Fruit fly (Drosophila melanogaster): Measurements from ENCODE around the gene CG15771.

Gene CG15771

dm6 chrX:5718476-5719012 lies 36.8 kb upstream of the CG15771 start (continued):
- TF ChIP-seq CG16813 (GFP tag; IDR thresholded peaks at IDR 0.05; ENCODE audit: partially characterized antibody), result no peak
- no peak for TF ChIP-seq CG13624 (GFP tag; optimal IDR thresholded peaks at IDR 0.05)
- TF ChIP-seq CG5180 (GFP tag; optimal IDR thresholded peaks at IDR 0.05), result no peak
- no peak for TF ChIP-seq Myb (GFP tag; optimal IDR thresholded peaks at IDR 0.05)
- TF ChIP-seq B-H2 (GFP tag; optimal IDR thresholded peaks at IDR 0.05), result peak; percentile 88
- TF ChIP-seq CTCF (GFP tag; optimal IDR thresholded peaks at IDR 0.05), result no peak
- TF ChIP-seq CkIIα-i1 (GFP tag; IDR thresholded peaks at IDR 0.05), result 0 out of 2 replicates have a peak, but pooled peaks have one; percentile 34
- TF ChIP-seq CG8281 (tag; optimal IDR thresholded peaks at IDR 0.05), result no peak
- TF ChIP-seq CG2129 (GFP tag; IDR thresholded peaks at IDR 0.05; ENCODE audit: partially characterized antibody), result no peak
- no peak for TF ChIP-seq Neu2 (GFP tag; optimal IDR thresholded peaks at IDR 0.05; ENCODE audit: borderline replicate concordance)
- TF ChIP-seq CG13296 (GFP tag; optimal IDR thresholded peaks at IDR 0.05), result peak; percentile 67
- no peak for TF ChIP-seq CG13123 (GFP tag; optimal IDR thresholded peaks at IDR 0.05)
- peak; percentile 53 for TF ChIP-seq CG34376 (GFP tag; optimal IDR thresholded peaks at IDR 0.05)
- peak; percentile 82 for TF ChIP-seq dysf (GFP tag; IDR thresholded peaks at IDR 0.05)
- peak; percentile 57; the same call in 1 of the 2 replicates for TF ChIP-seq CG4730 (GFP tag; IDR thresholded peaks at IDR 0.05)
- TF ChIP-seq shn (GFP tag; optimal IDR thresholded peaks at IDR 0.05), result no peak
- no peak for TF ChIP-seq eve (GFP tag; optimal IDR thresholded peaks at IDR 0.05)
- TF ChIP-seq Dref (GFP tag; IDR thresholded peaks at IDR 0.05), result peak; percentile 26; the same call in 1 of the 2 replicates
- peak; percentile 50; the same call in 1 of the 2 replicates for TF ChIP-seq Drgx (GFP tag; IDR thresholded peaks at IDR 0.05)
- no peak for TF ChIP-seq tll (GFP tag; optimal IDR thresholded peaks at IDR 0.05)
- TF ChIP-seq Gug (GFP tag; IDR thresholded peaks at IDR 0.05), result peak; percentile 66; the same call in 2 of the 4 replicates
- TF ChIP-seq Nf-YB (GFP tag; optimal IDR thresholded peaks at IDR 0.05), result peak; percentile 20
- peak; percentile 77 for TF ChIP-seq CG3847 (GFP tag; IDR thresholded peaks at IDR 0.05)
- TF ChIP-seq CG14667 (GFP tag; IDR thresholded peaks at IDR 0.05), result peak; percentile 56
- TF ChIP-seq Hr39 (optimal IDR thresholded peaks at IDR 0.05), result no peak
- no peak for TF ChIP-seq CG8765 (GFP tag; IDR thresholded peaks at IDR 0.05)
- no peak for TF ChIP-seq tin (GFP tag; optimal IDR thresholded peaks at IDR 0.05)
- peak; percentile 50 for TF ChIP-seq CG10147 (GFP tag; optimal IDR thresholded peaks at IDR 0.05)
- no peak for TF ChIP-seq Mad (GFP tag; optimal IDR thresholded peaks at IDR 0.05)
- 0 out of 2 replicates have a peak, but pooled peaks have one; percentile 22 for TF ChIP-seq sens-2 (GFP tag; IDR thresholded peaks at IDR 0.05)
- TF ChIP-seq dpn (GFP tag; optimal IDR thresholded peaks at IDR 0.05), result peak in 1 of 2 experiments; percentile 49
- TF ChIP-seq CG12236 (GFP tag; optimal IDR thresholded peaks at IDR 0.05), result no peak
- TF ChIP-seq CG14860 (GFP tag; IDR thresholded peaks at IDR 0.05; ENCODE audit: partially characterized antibody), result no peak
- TF ChIP-seq CG18011 (GFP tag; optimal IDR thresholded peaks at IDR 0.05), result no peak
- TF ChIP-seq CG5245 (GFP tag; optimal IDR thresholded peaks at IDR 0.05), result peak; percentile 8
- TF ChIP-seq pum (GFP tag; optimal IDR thresholded peaks at IDR 0.05), result no peak
- TF ChIP-seq bab2 (GFP tag; optimal IDR thresholded peaks at IDR 0.05), result peak; percentile 11
- TF ChIP-seq CG18619 (GFP tag; optimal IDR thresholded peaks at IDR 0.05), result peak; percentile 44
- TF ChIP-seq CG12942 (GFP tag; optimal IDR thresholded peaks at IDR 0.05), result no peak
- TF ChIP-seq CG17912 (GFP tag; optimal IDR thresholded peaks at IDR 0.05), result no peak
- peak; percentile 50 for TF ChIP-seq Adf1 (GFP tag; IDR thresholded peaks at IDR 0.05)
- peak; percentile 27 for TF ChIP-seq Deaf1 (tag; optimal IDR thresholded peaks at IDR 0.05)
- TF ChIP-seq p53 (GFP tag; optimal IDR thresholded peaks at IDR 0.05), result no peak
- TF ChIP-seq ems (GFP tag; optimal IDR thresholded peaks at IDR 0.05), result no peak
- no peak for TF ChIP-seq CG32772 (GFP tag; IDR thresholded peaks at IDR 0.05)
- TF ChIP-seq zfh2 (GFP tag; optimal IDR thresholded peaks at IDR 0.05), result no peak
- TF ChIP-seq CG11247 (GFP tag; IDR thresholded peaks at IDR 0.05), result peak; percentile 69
- no peak for TF ChIP-seq twi (tag; optimal IDR thresholded peaks at IDR 0.05)
- TF ChIP-seq CG15073 (GFP tag; optimal IDR thresholded peaks at IDR 0.05), result no peak
- no peak for TF ChIP-seq dati (GFP tag; IDR thresholded peaks at IDR 0.05)
- no peak for TF ChIP-seq fru (optimal IDR thresholded peaks at IDR 0.05)
- TF ChIP-seq CG14710 (tag; optimal IDR thresholded peaks at IDR 0.05), result no peak

Data from whole organism, embryonic.